Worm (Caenorhabditis elegans): ENCODE data around the gene irld-17.

DNA sequence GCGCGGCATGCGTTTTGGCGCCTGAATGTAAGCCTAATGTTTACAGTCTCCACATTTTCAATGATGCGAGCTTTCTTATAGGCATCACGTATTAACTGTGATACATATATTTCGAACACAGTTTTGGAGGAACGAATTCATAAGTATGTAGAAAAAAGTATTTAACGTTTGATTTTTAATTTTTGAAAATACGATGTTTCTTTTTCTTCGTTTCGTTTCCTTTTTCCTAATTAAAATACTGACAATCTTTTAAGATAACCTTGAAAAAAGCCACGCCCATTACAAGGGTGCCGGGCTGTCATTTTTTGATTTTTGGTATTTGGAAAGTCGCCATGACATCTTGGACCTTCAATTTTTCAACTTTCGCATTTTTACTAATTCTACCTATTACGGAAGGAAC is 33.1 kb downstream of the irld-17 start, which contains the start of gene K04F1.9:
- TF ChIP-seq lir-3 (tag; optimal IDR thresholded peaks at IDR 0.05; ENCODE audit: poor library complexity) (no peak), zag-1 (tag; optimal IDR thresholded peaks at IDR 0.05) (no peak), sptf-1 (tag; optimal IDR thresholded peaks at IDR 0.05) (no peak), nhr-76 (tag; optimal IDR thresholded peaks at IDR 0.05) (no peak), dpl-1 (GFP tag; optimal IDR thresholded peaks at IDR 0.05) (no peak), aly-2 (tag; optimal IDR thresholded peaks at IDR 0.05) (no peak), tbx-2 (tag; optimal IDR thresholded peaks at IDR 0.05) (no peak), nhr-28 (tag; optimal IDR thresholded peaks at IDR 0.05) (no peak), skn-1 (tag; optimal IDR thresholded peaks at IDR 0.05) (no peak), ceh-82 (tag; optimal IDR thresholded peaks at IDR 0.05) (no peak), nhr-12 (tag; optimal IDR thresholded peaks at IDR 0.05) (no peak), ztf-11 (tag; optimal IDR thresholded peaks at IDR 0.05) (no peak), ces-1 (GFP tag; optimal IDR thresholded peaks at IDR 0.05) (no peak)
